Fruit fly (Drosophila melanogaster) whole organism, wandering third instar larva: ENCODE results near the gene CG5853.

Experiments used
- Abd-B ChIP-seq: fragments of >200 bp; optimal IDR thresholded peaks from 2 replicates; lab custom pipeline; 2017; ENCODE audit warnings: missing biosample characterization, missing genetic modification characterization
- CG32264 ChIP-seq: fragments of 200-800 bp; sonication (Bioruptor generic); optimal IDR thresholded peaks from 2 replicates; lab custom pipeline; 2016; ENCODE audit warnings: missing biosample characterization, missing genetic modification characterization
- CG9705 ChIP-seq: fragments of 200-800 bp; sonication (Bioruptor generic); optimal IDR thresholded peaks from 2 replicates; lab custom pipeline; 2018; ENCODE audit warnings: missing biosample characterization, mild to moderate bottlenecking, missing genetic modification characterization
- CrebA ChIP-seq: fragments of 200-800 bp; sonication (Bioruptor generic); optimal IDR thresholded peaks from 2 replicates; lab custom pipeline; 2016; ENCODE audit warnings: missing biosample characterization, mild to moderate bottlenecking, missing genetic modification characterization, borderline replicate concordance
- Dif ChIP-seq: fragments of 200-275, 200-300 bp; sonication (Bioruptor generic); optimal IDR thresholded peaks from 2 replicates; lab custom pipeline; 2018; ENCODE audit warnings: missing biosample characterization, missing genetic modification characterization; ENCODE audit not compliant: partially characterized antibody
- GATAd ChIP-seq: sonication (Bioruptor generic); optimal IDR thresholded peaks from 2 replicates; lab custom pipeline; 2016; ENCODE audit warnings: missing biosample characterization, missing genetic modification characterization
- HLH106 ChIP-seq: fragments of 200-800 bp; optimal IDR thresholded peaks from 3 replicates; lab custom pipeline; 2019; ENCODE audit warnings: missing biosample characterization, mild to moderate bottlenecking, missing genetic modification characterization, moderate library complexity
- Hnf4 ChIP-seq: fragments of 200-800 bp; sonication (Bioruptor generic); optimal IDR thresholded peaks from 2 replicates; lab custom pipeline; 2016; ENCODE audit warnings: missing biosample characterization, mild to moderate bottlenecking, missing genetic modification characterization
- Hr78 ChIP-seq: fragments of >200 bp; optimal IDR thresholded peaks from 2 replicates; lab custom pipeline; 2017; ENCODE audit warnings: missing biosample characterization, missing genetic modification characterization
- Hr83 ChIP-seq: fragments of 200-300 bp; sonication (Bioruptor generic); optimal IDR thresholded peaks from 2 replicates; lab custom pipeline; 2016; ENCODE audit warnings: missing biosample characterization, mild to moderate bottlenecking, missing genetic modification characterization, moderate library complexity; ENCODE audit not compliant: poor library complexity, severe bottlenecking
- Jra ChIP-seq: sonication (Bioruptor generic); optimal IDR thresholded peaks from 2 replicates; lab custom pipeline; 2016; ENCODE audit warnings: missing biosample characterization, missing genetic modification characterization
- Myc ChIP-seq: fragments of >200 bp; optimal IDR thresholded peaks from 2 replicates; lab custom pipeline; 2017
- N ChIP-seq: fragments of >200 bp; optimal IDR thresholded peaks from 2 replicates; lab custom pipeline; 2018; ENCODE audit warnings: missing biosample characterization, missing external identifiers, missing genetic modification characterization
- OdsH ChIP-seq: fragments of 200-800 bp; sonication (Bioruptor generic); optimal IDR thresholded peaks from 2 replicates; lab custom pipeline; 2016; ENCODE audit warnings: missing biosample characterization, mild to moderate bottlenecking, missing genetic modification characterization
- Rel ChIP-seq, 2 experiments: fragments of 200-800 bp; sonication (Bioruptor generic) in 1 of 2; optimal IDR thresholded peaks; 2 replicates in 1 of 2; 3 replicates in 1 of 2; lab custom pipeline; 2016 to 2019; ENCODE audit warnings: mild to moderate bottlenecking in 2 of 2, missing biosample characterization in 2 of 2, missing genetic modification characterization in 2 of 2, moderate library complexity in 1 of 2
- Sp1 ChIP-seq: fragments of 200-800 bp; sonication (Bioruptor generic); optimal IDR thresholded peaks from 3 replicates; lab custom pipeline; 2019; ENCODE audit warnings: missing biosample characterization, mild to moderate bottlenecking, missing genetic modification characterization, moderate library complexity
- Vsx2 ChIP-seq: fragments of 200-300, 225-300 bp; sonication (Bioruptor generic); optimal IDR thresholded peaks from 2 replicates; lab custom pipeline; 2018; ENCODE audit warnings: missing biosample characterization, missing genetic modification characterization; ENCODE audit not compliant: partially characterized antibody
- br ChIP-seq: fragments of 200-800 bp; sonication (Bioruptor generic); optimal IDR thresholded peaks from 2 replicates; lab custom pipeline; 2016; ENCODE audit warnings: missing biosample characterization, missing genetic modification characterization
- brk ChIP-seq: fragments of 200-800 bp; sonication (Bioruptor generic); optimal IDR thresholded peaks from 2 replicates; lab custom pipeline; 2016; ENCODE audit warnings: missing biosample characterization, mild to moderate bottlenecking, missing genetic modification characterization
- dl ChIP-seq, 2 experiments: fragments of 175-275, 200-275 bp in 1 of 2; fragments of 200-275 bp in 1 of 2; sonication (Bioruptor generic); optimal IDR thresholded peaks; lab custom pipeline; 2018; ENCODE audit warnings: mild to moderate bottlenecking in 2 of 2, missing biosample characterization in 2 of 2, missing genetic modification characterization in 2 of 2, moderate library complexity in 2 of 2; ENCODE audit not compliant: partially characterized antibody in 2 of 2, insufficient read depth in 1 of 2
- dmrt93B ChIP-seq: fragments of 200-800 bp; sonication (Bioruptor generic); optimal IDR thresholded peaks from 2 replicates; lab custom pipeline; 2018; ENCODE audit warnings: missing biosample characterization, mild to moderate bottlenecking, missing genetic modification characterization
- dsf ChIP-seq: sonication (Bioruptor generic); optimal IDR thresholded peaks from 2 replicates; lab custom pipeline; 2016; ENCODE audit warnings: missing biosample characterization, missing genetic modification characterization, borderline replicate concordance
- ey ChIP-seq: fragments of 200-800 bp; sonication (Bioruptor generic); optimal IDR thresholded peaks from 2 replicates; lab custom pipeline; 2016; ENCODE audit warnings: missing biosample characterization, missing genetic modification characterization
- foxo ChIP-seq, 2 experiments: fragments of 200-800 bp; sonication (Bioruptor generic); optimal IDR thresholded peaks; 2 replicates in 1 of 2; 3 replicates in 1 of 2; lab custom pipeline; 2016 to 2017; ENCODE audit warnings: missing biosample characterization in 2 of 2, missing genetic modification characterization in 2 of 2
- h ChIP-seq: fragments of 200-800 bp; sonication (Bioruptor generic); optimal IDR thresholded peaks from 3 replicates; lab custom pipeline; 2016; ENCODE audit warnings: missing biosample characterization, mild to moderate bottlenecking, missing genetic modification characterization
- lola ChIP-seq: fragments of >200 bp; optimal IDR thresholded peaks from 2 replicates; lab custom pipeline; 2017; ENCODE audit warnings: missing biosample characterization, missing genetic modification characterization
- psq ChIP-seq: fragments of 200-800 bp; sonication (Bioruptor generic); optimal IDR thresholded peaks from 3 replicates; lab custom pipeline; 2017; ENCODE audit warnings: missing biosample characterization, mild to moderate bottlenecking, missing genetic modification characterization, moderate library complexity
- rgr ChIP-seq: fragments of 200-800 bp; sonication (Bioruptor generic); optimal IDR thresholded peaks from 3 replicates; lab custom pipeline; 2016; ENCODE audit warnings: missing biosample characterization, mild to moderate bottlenecking, missing genetic modification characterization
- tai ChIP-seq: sonication (Bioruptor generic); optimal IDR thresholded peaks from 2 replicates; lab custom pipeline; 2016; ENCODE audit warnings: missing biosample characterization, missing genetic modification characterization
- usp ChIP-seq: fragments of >200 bp; optimal IDR thresholded peaks from 2 replicates; lab custom pipeline; 2017; ENCODE audit warnings: missing biosample characterization, missing genetic modification characterization
- woc ChIP-seq: sonication (Bioruptor generic); optimal IDR thresholded peaks from 2 replicates; lab custom pipeline; 2016; ENCODE audit warnings: missing biosample characterization, mild to moderate bottlenecking, missing genetic modification characterization

The CG5853 gene

dm6 chr2L:9908468-9908967, 38.9 kb downstream of the CG5853 start, which contains the start of gene CG13124:
Gene CG13124 (minus strand): TSS chr2L:9908633.
- TF ChIP-seq Abd-B (GFP tag; lab: Kevin White, UChicago) (no peak), h (peak; percentile 27), ey (GFP tag; lab: Kevin White, UChicago) (no peak), foxo (GFP tag; optimal IDR thresholded peaks at IDR 0.05; lab: Kevin White, UChicago) (peak in 1 of 2 experiments; percentile 6), GATAd (no peak), Rel (GFP tag; optimal IDR thresholded peaks at IDR 0.05; lab: Kevin White, UChicago) (no peak), Rel (tag; optimal IDR thresholded peaks at IDR 0.05; lab: Kevin White, UChicago) (no peak), dl (GFP tag; optimal IDR thresholded peaks at IDR 0.05; lab: Kevin White, UChicago; ENCODE audit: insufficient read depth in 1 of 2, partially characterized antibody in 2 of 2) (peak; percentile 41 to 59), brk (GFP tag; lab: Kevin White, UChicago) (no peak), HLH106 (tag; lab: Kevin White, UChicago) (no peak), Hr83 (GFP tag; lab: Kevin White, UChicago) (no peak), tai (GFP tag; lab: Kevin White, UChicago) (no peak), Dif (GFP tag; lab: Kevin White, UChicago) (peak; percentile 82)

- TF ChIP-seq N (GFP tag; lab: Kevin White, UChicago) = peak; percentile 24
- peak; percentile 61 for TF ChIP-seq psq
- TF ChIP-seq CG9705 = no peak
- peak; percentile 23 for TF ChIP-seq Jra (GFP tag; lab: Kevin White, UChicago)
Measured at dm6 chr2L:9907320-9908256, 39.9 kb downstream of the CG5853 start.

dm6 chr2L:9906641-9907040, 40.8 kb downstream of the CG5853 start:
- TF ChIP-seq CG32264 (GFP tag; lab: Kevin White, UChicago) (no peak), Sp1 (no peak), CG9705 (no peak), psq (no peak), N (GFP tag; lab: Kevin White, UChicago) (no peak), rgr (GFP tag; lab: Kevin White, UChicago) (no peak), br (GFP tag; lab: Kevin White, UChicago) (no peak), Hr78 (no peak), lola (GFP tag; lab: Kevin White, UChicago) (no peak), Hnf4 (no peak), CrebA (no peak)

- no peak for TF ChIP-seq rgr (GFP tag; lab: Kevin White, UChicago)
- no peak for TF ChIP-seq lola (GFP tag; lab: Kevin White, UChicago)
- no peak for TF ChIP-seq Abd-B (GFP tag; lab: Kevin White, UChicago)
- TF ChIP-seq Hr83 (GFP tag; lab: Kevin White, UChicago) = no peak
- TF ChIP-seq Myc (lab: Kevin White, UChicago) = no peak
- no peak for TF ChIP-seq N (GFP tag; lab: Kevin White, UChicago)
- no peak for TF ChIP-seq HLH106 (tag; lab: Kevin White, UChicago)
- TF ChIP-seq dmrt93B (GFP tag; lab: Kevin White, UChicago) = no peak
- no peak for TF ChIP-seq OdsH (GFP tag; lab: Kevin White, UChicago)
- TF ChIP-seq CG32264 (GFP tag; lab: Kevin White, UChicago) = no peak
- TF ChIP-seq Vsx2 (GFP tag; lab: Kevin White, UChicago) = no peak
- no peak for TF ChIP-seq Rel (GFP tag; optimal IDR thresholded peaks at IDR 0.05; lab: Kevin White, UChicago)
- no peak for TF ChIP-seq Rel (tag; optimal IDR thresholded peaks at IDR 0.05; lab: Kevin White, UChicago)
- no peak for TF ChIP-seq h
- no peak for TF ChIP-seq usp (GFP tag; lab: Kevin White, UChicago)
- no peak for TF ChIP-seq woc (GFP tag; lab: Kevin White, UChicago)
- no peak for TF ChIP-seq Hnf4
- no peak for TF ChIP-seq foxo (GFP tag; optimal IDR thresholded peaks at IDR 0.05; lab: Kevin White, UChicago)
- no peak for TF ChIP-seq dsf (GFP tag; lab: Kevin White, UChicago)
- no peak for TF ChIP-seq psq
Measured at dm6 chr2L:9903028-9903427, 44.4 kb downstream of the CG5853 start, which contains the start of gene Muc30E. Gene Muc30E (minus strand): TSS chr2L:9903128.
